Worm (Caenorhabditis elegans) whole organism, L1 larva: Measurements from ENCODE around the gene cpar-1.

Experiments used
- C04F5.9 ChIP-seq: sonication (generic microtip); optimal IDR thresholded peaks from 2 replicates; lab custom pipeline; 2016; ENCODE audit warnings: missing genetic modification characterization, missing compliant biosample characterization
- C16A3.4 ChIP-seq: fragments of 150-350 bp; optimal IDR thresholded peaks from 2 replicates; lab custom pipeline; 2014; ENCODE audit warnings: missing biosample characterization, missing genetic modification characterization
- C34B4.2 ChIP-seq: sonication (generic microtip); optimal IDR thresholded peaks from 2 replicates; lab custom pipeline; 2017; ENCODE audit warnings: mild to moderate bottlenecking, missing genetic modification characterization, missing compliant biosample characterization
- F16B12.6 ChIP-seq: fragments of 150-350 bp; optimal IDR thresholded peaks from 2 replicates; lab custom pipeline; 2014; ENCODE audit warnings: missing biosample characterization, missing genetic modification characterization
- Y116A8C.19 ChIP-seq: sonication (generic microtip); optimal IDR thresholded peaks from 2 replicates; lab custom pipeline; 2016; ENCODE audit warnings: missing compliant biosample characterization, missing genetic modification characterization, borderline replicate concordance
- alr-1 ChIP-seq: fragments of 200-800 bp; sonication (Bioruptor generic); optimal IDR thresholded peaks from 2 replicates; lab custom pipeline; 2018; ENCODE audit warnings: borderline replicate concordance, mild to moderate bottlenecking, missing genetic modification characterization, missing compliant biosample characterization
- aly-2 ChIP-seq: fragments of 150-350 bp; optimal IDR thresholded peaks from 2 replicates; lab custom pipeline; 2014; ENCODE audit warnings: missing biosample characterization, missing genetic modification characterization
- blmp-1 ChIP-seq: fragments of 150-350 bp; optimal IDR thresholded peaks from 2 replicates; lab custom pipeline; 2014; ENCODE audit warnings: missing biosample characterization, missing genetic modification characterization
- ceh-63 ChIP-seq: fragments of 200-800 bp; sonication (Bioruptor generic); optimal IDR thresholded peaks from 2 replicates; lab custom pipeline; 2018; ENCODE audit warnings: mild to moderate bottlenecking, missing genetic modification characterization, missing compliant biosample characterization
- ceh-82 ChIP-seq, 3 experiments: fragments of 150-350 bp in 1 of 3; sonication (generic microtip) in 2 of 3; optimal IDR thresholded peaks; 2 replicates each; lab custom pipeline; 2014 to 2017; ENCODE audit warnings: missing biosample characterization in 3 of 3, missing genetic modification characterization in 3 of 3
- efl-1 ChIP-seq, 4 experiments: fragments of 150-350 bp; optimal IDR thresholded peaks in 3 of 4; peaks in 1 of 4; 1 replicate in 1 of 4; 2 replicates in 3 of 4; lab custom pipeline; 2014; ENCODE audit warnings: missing biosample characterization in 2 of 4, missing genetic modification characterization in 2 of 4, missing genetic modification reagents in 2 of 4
- efl-3 ChIP-seq: fragments of 200-800 bp; sonication (Bioruptor generic); optimal IDR thresholded peaks from 2 replicates; lab custom pipeline; 2018; ENCODE audit warnings: mild to moderate bottlenecking, missing genetic modification characterization, missing compliant biosample characterization
- egl-13 ChIP-seq: sonication (generic microtip); optimal IDR thresholded peaks from 2 replicates; lab custom pipeline; 2016; ENCODE audit warnings: missing genotype, missing genetic modification reagents, missing genetic modification characterization, missing compliant biosample characterization
- elt-2 ChIP-seq: sonication (generic microtip); optimal IDR thresholded peaks from 2 replicates; lab custom pipeline; 2016; ENCODE audit warnings: missing genetic modification characterization, mild to moderate bottlenecking, inconsistent platforms, missing compliant biosample characterization, missing genetic modification reagents
- elt-3 ChIP-seq, 6 experiments: fragments of 150-350 bp in 1 of 6; sonication (generic microtip); optimal IDR thresholded peaks; 2 replicates each; lab custom pipeline; 2017 to 2018; ENCODE audit warnings: missing biosample characterization in 6 of 6, missing genetic modification characterization in 6 of 6, inconsistent platforms in 1 of 6
- fkh-4 ChIP-seq: sonication (generic microtip); optimal IDR thresholded peaks from 2 replicates; lab custom pipeline; 2016; ENCODE audit warnings: missing compliant biosample characterization, missing genetic modification characterization, borderline replicate concordance
- fkh-8 ChIP-seq: sonication (generic microtip); optimal IDR thresholded peaks from 2 replicates; lab custom pipeline; 2016; ENCODE audit warnings: mild to moderate bottlenecking, missing genetic modification characterization, missing compliant biosample characterization
- hlh-4 ChIP-seq: sonication (generic microtip); optimal IDR thresholded peaks from 2 replicates; lab custom pipeline; 2016; ENCODE audit warnings: mild to moderate bottlenecking, missing genetic modification characterization, missing compliant biosample characterization
- irx-1 ChIP-seq: sonication (generic microtip); optimal IDR thresholded peaks from 2 replicates; lab custom pipeline; 2016; ENCODE audit warnings: missing genetic modification characterization, missing compliant biosample characterization
- lin-13 ChIP-seq: fragments of 150-350 bp; optimal IDR thresholded peaks from 2 replicates; lab custom pipeline; 2014; ENCODE audit warnings: missing biosample characterization, missing genetic modification reagents, missing genetic modification characterization
- lin-14 ChIP-seq: fragments of 200-800 bp; sonication (Bioruptor generic); optimal IDR thresholded peaks from 2 replicates; lab custom pipeline; 2018; ENCODE audit warnings: mild to moderate bottlenecking, missing genetic modification characterization, moderate library complexity, missing compliant biosample characterization
- lin-15B ChIP-seq: fragments of 150-350 bp; sonication (generic microtip); optimal IDR thresholded peaks from 3 replicates; lab custom pipeline; 2014; ENCODE audit warnings: missing biosample characterization, missing genetic modification characterization
- lir-3 ChIP-seq: sonication (generic microtip); optimal IDR thresholded peaks from 2 replicates; lab custom pipeline; 2016; ENCODE audit warnings: mild to moderate bottlenecking, missing genetic modification characterization, moderate library complexity, missing compliant biosample characterization; ENCODE audit not compliant: poor library complexity
- mep-1 ChIP-seq: fragments of 150-350 bp; optimal IDR thresholded peaks from 2 replicates; lab custom pipeline; 2014; ENCODE audit warnings: missing biosample characterization, missing genetic modification characterization
- nhr-19 ChIP-seq: fragments of 200-800 bp; sonication (Bioruptor generic); conservative IDR thresholded peaks from 2 replicates; pipeline ENCODE4 v1.3.6; 2022; ENCODE audit warnings: missing genetic modification characterization, missing compliant biosample characterization
- nhr-20 ChIP-seq: sonication (generic microtip); optimal IDR thresholded peaks from 2 replicates; lab custom pipeline; 2016; ENCODE audit warnings: mild to moderate bottlenecking, missing genetic modification characterization, missing compliant biosample characterization
- nhr-47 ChIP-seq: sonication (generic microtip); optimal IDR thresholded peaks from 2 replicates; lab custom pipeline; 2016; ENCODE audit warnings: mild to moderate bottlenecking, missing genetic modification characterization, moderate library complexity, missing compliant biosample characterization
- nhr-71 ChIP-seq: sonication (generic microtip); optimal IDR thresholded peaks from 2 replicates; lab custom pipeline; 2016; ENCODE audit warnings: mild to moderate bottlenecking, missing genetic modification characterization, moderate library complexity, missing compliant biosample characterization
- nhr-85 ChIP-seq: sonication (generic microtip); peaks from one replicate; lab custom pipeline; 2016; ENCODE audit warnings: missing genetic modification characterization, inconsistent platforms, missing compliant biosample characterization
- nhr-90 ChIP-seq: sonication (generic microtip); optimal IDR thresholded peaks from 2 replicates; lab custom pipeline; 2016; ENCODE audit warnings: mild to moderate bottlenecking, missing genetic modification characterization, missing compliant biosample characterization; ENCODE audit not compliant: poor library complexity
- pax-3 ChIP-seq: fragments of 200-800 bp; sonication (Bioruptor generic); optimal IDR thresholded peaks from 2 replicates; lab custom pipeline; 2018; ENCODE audit warnings: mild to moderate bottlenecking, missing genetic modification characterization, moderate library complexity, missing compliant biosample characterization
- rnt-1 ChIP-seq: sonication (generic microtip); optimal IDR thresholded peaks from 2 replicates; lab custom pipeline; 2016; ENCODE audit warnings: mild to moderate bottlenecking, missing genetic modification characterization, moderate library complexity, missing compliant biosample characterization
- sox-4 ChIP-seq: sonication (generic microtip); optimal IDR thresholded peaks from 2 replicates; lab custom pipeline; 2016; ENCODE audit warnings: missing genetic modification characterization, missing compliant biosample characterization
- swsn-7 ChIP-seq: sonication (generic microtip); optimal IDR thresholded peaks from 2 replicates; lab custom pipeline; 2016; ENCODE audit warnings: missing genetic modification characterization, missing compliant biosample characterization
- tbx-2 ChIP-seq: sonication (generic microtip); optimal IDR thresholded peaks from 2 replicates; lab custom pipeline; 2016; ENCODE audit warnings: missing genetic modification characterization, missing compliant biosample characterization
- tlp-1 ChIP-seq: fragments of 150-350 bp; optimal IDR thresholded peaks from 2 replicates; lab custom pipeline; 2014; ENCODE audit warnings: missing biosample characterization, missing genetic modification characterization
- unc-62 ChIP-seq: fragments of 150-350 bp; optimal IDR thresholded peaks from 2 replicates; lab custom pipeline; 2014; ENCODE audit warnings: missing biosample characterization, missing genetic modification reagents, missing genetic modification characterization
- unc-86 ChIP-seq: sonication (generic microtip); optimal IDR thresholded peaks from 2 replicates; lab custom pipeline; 2016; ENCODE audit warnings: missing genetic modification characterization, missing compliant biosample characterization
- unc-98 ChIP-seq: fragments of 200-800 bp; sonication (Bioruptor generic); IDR thresholded peaks from 2 replicates; pipeline ENCODE4 v1.3.6; 2022; ENCODE audit warnings: missing genetic modification characterization, missing compliant biosample characterization
- xbp-1 ChIP-seq: sonication (generic microtip); optimal IDR thresholded peaks from 2 replicates; lab custom pipeline; 2016; ENCODE audit warnings: missing genetic modification characterization, missing compliant biosample characterization
- zag-1 ChIP-seq: fragments of 150-350 bp; optimal IDR thresholded peaks from 2 replicates; lab custom pipeline; 2014; ENCODE audit warnings: missing biosample characterization, missing genetic modification characterization
- zip-4 ChIP-seq: fragments of 200-800 bp; sonication (Bioruptor generic); optimal IDR thresholded peaks from 2 replicates; lab custom pipeline; 2018; ENCODE audit warnings: mild to moderate bottlenecking, missing genetic modification characterization, moderate library complexity, missing compliant biosample characterization
- ztf-11 ChIP-seq, 2 experiments: sonication (generic microtip); optimal IDR thresholded peaks; 2 replicates each; lab custom pipeline; 2016 to 2017; ENCODE audit warnings: missing genetic modification characterization in 2 of 2, missing biosample characterization in 1 of 2, missing compliant biosample characterization in 1 of 2

Gene cpar-1

DNA sequence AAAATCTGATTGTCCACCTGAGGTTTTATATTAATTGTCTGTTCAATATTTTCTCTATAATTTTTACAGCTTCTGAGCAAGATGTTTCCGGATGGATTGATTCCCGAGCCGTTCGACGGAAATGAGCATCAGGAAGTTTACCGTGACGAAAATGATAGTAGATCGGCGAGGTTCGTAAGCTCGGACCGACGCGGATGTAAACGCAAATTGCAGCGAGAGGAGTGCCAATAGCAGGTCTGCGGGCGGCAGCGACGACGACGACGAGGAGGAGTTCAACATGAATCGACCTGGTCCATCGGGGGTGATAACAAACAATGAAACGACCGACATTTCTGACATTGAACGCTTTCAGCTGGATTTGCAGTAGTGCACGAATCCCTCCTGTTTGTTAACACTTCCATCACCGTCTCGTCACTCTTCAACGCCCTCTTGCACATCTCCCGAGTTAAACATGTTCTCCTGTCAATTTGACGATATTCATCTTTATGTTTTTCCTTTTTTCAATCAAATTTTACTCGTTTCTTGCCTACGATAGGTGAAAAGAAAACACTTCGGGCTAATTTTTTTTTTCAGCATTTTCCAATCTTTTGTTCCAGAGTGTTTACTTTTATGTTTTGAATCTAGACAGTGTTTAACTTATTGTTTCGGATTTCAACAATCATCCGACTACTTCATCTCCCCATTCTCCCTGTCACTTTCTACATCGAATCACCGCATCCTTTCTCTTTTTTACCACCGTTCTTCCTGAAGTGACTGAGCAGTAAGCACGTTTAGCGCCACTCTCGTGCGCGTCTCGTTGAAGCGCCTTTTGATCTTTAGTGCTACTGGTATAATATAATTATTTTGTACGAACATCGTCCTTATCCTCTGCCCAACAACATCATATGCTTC lies 28.3 kb downstream of the cpar-1 start:
- TF ChIP-seq blmp-1 (tag; lab: Kevin White, UChicago) (peak; percentile 12), fkh-8 (no peak)
- TF ChIP-seq, all 84 proteins: peak for 1

DNA sequence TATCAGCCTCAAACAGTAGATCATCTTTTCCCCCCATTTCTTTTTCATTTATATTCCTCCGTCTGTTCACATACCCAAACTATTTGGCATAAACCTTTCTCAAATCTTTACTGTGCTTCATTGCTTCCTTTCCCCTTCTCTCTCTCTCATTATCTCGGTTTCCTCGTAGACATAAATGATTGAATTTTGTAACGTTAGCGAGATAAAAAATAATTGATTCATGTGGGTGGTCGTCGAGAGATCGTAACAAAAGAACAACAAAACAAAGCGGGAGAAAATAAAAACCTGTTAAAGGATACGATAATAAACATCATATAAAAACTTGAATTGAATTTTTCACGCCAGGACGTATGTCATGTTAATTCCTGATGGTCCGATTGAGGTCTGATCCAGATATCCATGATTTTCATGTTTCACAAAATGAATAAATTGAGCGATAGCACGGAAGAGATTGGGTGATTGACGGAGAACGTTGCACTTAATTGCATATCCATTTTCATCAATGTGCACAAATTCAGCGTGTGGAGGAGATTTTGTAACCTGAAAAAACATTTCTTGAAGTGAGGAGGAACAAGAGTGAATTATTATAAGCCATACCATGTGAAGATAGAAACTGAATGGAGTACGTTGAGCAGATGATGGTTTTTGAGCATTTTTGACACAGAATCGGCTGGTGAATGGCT lies 29.1 kb downstream of the cpar-1 start:
- TF ChIP-seq efl-3 (no peak), blmp-1 (tag; lab: Kevin White, UChicago) (peak; percentile 11), nhr-71 (peak; percentile 12), aly-2 (tag; lab: Kevin White, UChicago) (peak; percentile 17), efl-1 (optimal IDR thresholded peaks at IDR 0.05; lab: Kevin White, UChicago) (no peak), efl-1 (GFP tag; optimal IDR thresholded peaks at IDR 0.05 in 1 of 2; lab: Kevin White, UChicago) (peak in 1 of 2 experiments; percentile 88)

DNA sequence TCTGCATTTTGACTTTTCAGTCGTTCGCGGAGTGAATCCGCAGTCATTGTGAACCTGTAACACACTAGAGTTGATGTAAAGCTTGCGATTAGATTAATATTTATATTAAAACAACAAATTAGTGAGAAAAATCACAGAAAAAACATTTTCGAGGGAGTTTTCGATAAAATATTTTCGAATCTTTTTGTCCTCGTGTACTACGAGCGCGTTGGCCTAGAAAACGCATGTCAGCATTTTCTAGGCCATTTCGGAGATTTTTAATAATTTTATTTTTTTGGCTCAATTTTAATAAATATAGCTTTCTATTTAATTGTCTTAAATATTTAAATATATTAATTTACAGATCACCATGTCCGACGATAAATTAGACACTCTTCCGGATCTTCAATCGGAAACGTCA lies 31.6 kb downstream of the cpar-1 start, which contains the start of gene B0464.9:
Gene B0464.9, plus strand, starts transcription at position 344 of the 400 bp plus-strand sequence.
- TF ChIP-seq elt-3 (tag; optimal IDR thresholded peaks at IDR 0.05; lab: Kevin White, UChicago) = no peak
- no peak for TF ChIP-seq unc-62 (GFP tag; lab: Kevin White, UChicago)
- peak; percentile 81 for TF ChIP-seq tbx-2 (tag; lab: Kevin White, UChicago)
- no peak for TF ChIP-seq alr-1
- no peak for TF ChIP-seq tlp-1
- TF ChIP-seq lin-14 (GFP tag; lab: Kevin White, UChicago) = peak; percentile 70
- TF ChIP-seq zip-4 = no peak
- TF ChIP-seq nhr-19 = peak; percentile 70
- peak; percentile 29 for TF ChIP-seq elt-2 (tag; lab: Kevin White, UChicago)
- peak; percentile 73 for TF ChIP-seq swsn-7 (tag; lab: Kevin White, UChicago)
- TF ChIP-seq mep-1 = peak; percentile 74
- no peak for TF ChIP-seq C34B4.2 (tag; lab: Kevin White, UChicago)
- TF ChIP-seq C04F5.9 (tag; lab: Kevin White, UChicago) = peak; percentile 79
- peak; percentile 74 for TF ChIP-seq xbp-1 (tag; lab: Kevin White, UChicago)
- TF ChIP-seq unc-98 (GFP tag; lab: Robert Waterston, UW) = peak; percentile 64; the same call in 1 of the 2 replicates
- peak; percentile 39 for TF ChIP-seq lin-15B
- no peak for TF ChIP-seq F16B12.6 (tag; lab: Kevin White, UChicago)
- peak; percentile 94 for TF ChIP-seq nhr-85
- TF ChIP-seq sox-4 = peak; percentile 88
- no peak for TF ChIP-seq lin-13 (GFP tag; lab: Kevin White, UChicago)
- TF ChIP-seq zag-1 = no peak
- TF ChIP-seq fkh-4 = peak; percentile 90
- peak; percentile 34 for TF ChIP-seq hlh-4
- peak in 1 of 2 experiments; percentile 87 for TF ChIP-seq ztf-11 (tag; optimal IDR thresholded peaks at IDR 0.05; lab: Kevin White, UChicago)
- TF ChIP-seq ceh-63 = no peak
- peak; percentile 31 to 66 (median 52) for TF ChIP-seq ceh-82 (tag; optimal IDR thresholded peaks at IDR 0.05; lab: Kevin White, UChicago)
- TF ChIP-seq rnt-1 (tag; lab: Kevin White, UChicago) = peak; percentile 95
- TF ChIP-seq nhr-71 = peak; percentile 84
- peak; percentile 74 for TF ChIP-seq nhr-20 (tag; lab: Kevin White, UChicago)
- peak; percentile 2 for TF ChIP-seq C16A3.4 (tag; lab: Kevin White, UChicago)
- TF ChIP-seq nhr-47 = peak; percentile 83
- peak; percentile 90 for TF ChIP-seq irx-1 (tag; lab: Kevin White, UChicago)
- TF ChIP-seq Y116A8C.19 (tag; lab: Kevin White, UChicago) = peak; percentile 47
- TF ChIP-seq fkh-8 = peak; percentile 58
- peak; percentile 78 for TF ChIP-seq egl-13 (tag; lab: Kevin White, UChicago)
- TF ChIP-seq unc-86 = peak; percentile 48
- peak; percentile 49 to 63 for TF ChIP-seq efl-1 (optimal IDR thresholded peaks at IDR 0.05; lab: Kevin White, UChicago)
- TF ChIP-seq efl-1 (GFP tag; optimal IDR thresholded peaks at IDR 0.05 in 1 of 2; lab: Kevin White, UChicago) = peak; percentile 70 to 95
- TF ChIP-seq blmp-1 (tag; lab: Kevin White, UChicago) = peak; percentile 51
- TF ChIP-seq nhr-90 (tag; lab: Kevin White, UChicago) = peak; percentile 88
- TF ChIP-seq pax-3 (tag; lab: Kevin White, UChicago) = peak; percentile 67
- TF ChIP-seq lir-3 (tag; lab: Kevin White, UChicago) = peak; percentile 90
